Worm (Caenorhabditis elegans): ENCODE measurements around the gene grl-9.

grl-9 gene

ce11 chrV:6731594-6731993 is at the start of gene grl-9:
grl-9 (minus strand) TSS chrV:6731694.
- TF ChIP-seq hmbx-1 (tag; optimal IDR thresholded peaks at IDR 0.05) (no peak), tbx-11 (GFP tag; IDR thresholded peaks at IDR 0.05) (no peak), sea-1 (GFP tag; conservative IDR thresholded peaks at IDR 0.05) (no peak), ama-1 (optimal IDR thresholded peaks at IDR 0.05) (no peak), tra-4 (tag; optimal IDR thresholded peaks at IDR 0.05) (no peak), F13C5.2 (tag; optimal IDR thresholded peaks at IDR 0.05) (no peak), flt-1 (GFP tag; IDR thresholded peaks at IDR 0.05) (no peak), aly-1 (tag; optimal IDR thresholded peaks at IDR 0.05) (no peak), ceh-36 (tag; optimal IDR thresholded peaks at IDR 0.05) (no peak), ceh-13 (GFP tag; optimal IDR thresholded peaks at IDR 0.05) (no peak), pes-1 (GFP tag; IDR thresholded peaks at IDR 0.05) (no peak), ets-7 (tag; optimal IDR thresholded peaks at IDR 0.05) (no peak), scrt-1 (GFP tag; IDR thresholded peaks at IDR 0.05) (no peak), tbx-37 (GFP tag; conservative IDR thresholded peaks at IDR 0.05) (no peak), hnd-1 (tag; optimal IDR thresholded peaks at IDR 0.05) (no peak), B0310.2 (tag; optimal IDR thresholded peaks at IDR 0.05) (no peak), hmg-4 (GFP tag; optimal IDR thresholded peaks at IDR 0.05) (no peak)

ce11 chrV:6780676-6781075 is 49.2 kb upstream of the grl-9 start:
- TF ChIP-seq sea-1 (GFP tag; conservative IDR thresholded peaks at IDR 0.05) (no peak), scrt-1 (GFP tag; IDR thresholded peaks at IDR 0.05) (no peak), tbx-11 (GFP tag; IDR thresholded peaks at IDR 0.05) (no peak), ceh-13 (GFP tag; optimal IDR thresholded peaks at IDR 0.05) (no peak), aly-1 (tag; optimal IDR thresholded peaks at IDR 0.05) (no peak), ets-7 (tag; optimal IDR thresholded peaks at IDR 0.05) (no peak), tra-4 (tag; optimal IDR thresholded peaks at IDR 0.05) (no peak), tbx-37 (GFP tag; conservative IDR thresholded peaks at IDR 0.05) (no peak), pes-1 (GFP tag; IDR thresholded peaks at IDR 0.05) (no peak), hmg-4 (GFP tag; optimal IDR thresholded peaks at IDR 0.05) (no peak), hnd-1 (tag; optimal IDR thresholded peaks at IDR 0.05) (no peak), B0310.2 (tag; optimal IDR thresholded peaks at IDR 0.05) (no peak), flt-1 (GFP tag; IDR thresholded peaks at IDR 0.05) (no peak), ceh-36 (tag; optimal IDR thresholded peaks at IDR 0.05) (no peak), F13C5.2 (tag; optimal IDR thresholded peaks at IDR 0.05) (no peak), hmbx-1 (tag; optimal IDR thresholded peaks at IDR 0.05) (no peak), ama-1 (optimal IDR thresholded peaks at IDR 0.05) (no peak)

ce11 chrV:6780166-6780565 is 48.7 kb upstream of the grl-9 start, which contains the start of gene ZC404.15:
ZC404.15 (plus strand) TSS chrV:6780466.
- TF ChIP-seq hnd-1 (tag; optimal IDR thresholded peaks at IDR 0.05), result no peak
- no peak for TF ChIP-seq hmg-4 (GFP tag; optimal IDR thresholded peaks at IDR 0.05)
- no peak for TF ChIP-seq hmbx-1 (tag; optimal IDR thresholded peaks at IDR 0.05)
- no peak for TF ChIP-seq scrt-1 (GFP tag; IDR thresholded peaks at IDR 0.05)
- no peak for TF ChIP-seq F13C5.2 (tag; optimal IDR thresholded peaks at IDR 0.05)
- TF ChIP-seq ama-1 (optimal IDR thresholded peaks at IDR 0.05), result no peak
- TF ChIP-seq flt-1 (GFP tag; IDR thresholded peaks at IDR 0.05), result no peak
- no peak for TF ChIP-seq ceh-36 (tag; optimal IDR thresholded peaks at IDR 0.05)
- no peak for TF ChIP-seq pes-1 (GFP tag; IDR thresholded peaks at IDR 0.05)
- TF ChIP-seq sea-1 (GFP tag; conservative IDR thresholded peaks at IDR 0.05), result no peak
- no peak for TF ChIP-seq B0310.2 (tag; optimal IDR thresholded peaks at IDR 0.05)
- TF ChIP-seq tra-4 (tag; optimal IDR thresholded peaks at IDR 0.05), result no peak
- TF ChIP-seq ceh-13 (GFP tag; optimal IDR thresholded peaks at IDR 0.05), result no peak
- no peak for TF ChIP-seq ets-7 (tag; optimal IDR thresholded peaks at IDR 0.05)
- TF ChIP-seq aly-1 (tag; optimal IDR thresholded peaks at IDR 0.05), result no peak

ce11 chrV:6778457-6778856 is 47.0 kb upstream of the grl-9 start:
- no peak for TF ChIP-seq tra-4 (tag; optimal IDR thresholded peaks at IDR 0.05)
- TF ChIP-seq sea-1 (GFP tag; conservative IDR thresholded peaks at IDR 0.05), result no peak
- no peak for TF ChIP-seq scrt-1 (GFP tag; IDR thresholded peaks at IDR 0.05)
- no peak for TF ChIP-seq ceh-36 (tag; optimal IDR thresholded peaks at IDR 0.05)
- no peak for TF ChIP-seq ets-7 (tag; optimal IDR thresholded peaks at IDR 0.05)
- no peak for TF ChIP-seq hnd-1 (tag; optimal IDR thresholded peaks at IDR 0.05)
- no peak for TF ChIP-seq hmbx-1 (tag; optimal IDR thresholded peaks at IDR 0.05)
- TF ChIP-seq pes-1 (GFP tag; IDR thresholded peaks at IDR 0.05), result no peak
- TF ChIP-seq B0310.2 (tag; optimal IDR thresholded peaks at IDR 0.05), result no peak
- TF ChIP-seq tbx-11 (GFP tag; IDR thresholded peaks at IDR 0.05), result no peak
- no peak for TF ChIP-seq flt-1 (GFP tag; IDR thresholded peaks at IDR 0.05)
- TF ChIP-seq tbx-37 (GFP tag; conservative IDR thresholded peaks at IDR 0.05), result no peak
- no peak for TF ChIP-seq ama-1 (optimal IDR thresholded peaks at IDR 0.05)
- no peak for TF ChIP-seq F13C5.2 (tag; optimal IDR thresholded peaks at IDR 0.05)
- TF ChIP-seq hmg-4 (GFP tag; optimal IDR thresholded peaks at IDR 0.05), result no peak
- TF ChIP-seq aly-1 (tag; optimal IDR thresholded peaks at IDR 0.05), result no peak

- no peak for TF ChIP-seq hnd-1 (tag; optimal IDR thresholded peaks at IDR 0.05)
- TF ChIP-seq ceh-13 (GFP tag; optimal IDR thresholded peaks at IDR 0.05), result no peak
- no peak for TF ChIP-seq tbx-37 (GFP tag; conservative IDR thresholded peaks at IDR 0.05)
- no peak for TF ChIP-seq tbx-11 (GFP tag; IDR thresholded peaks at IDR 0.05)
- TF ChIP-seq pes-1 (GFP tag; IDR thresholded peaks at IDR 0.05), result no peak
- no peak for TF ChIP-seq aly-1 (tag; optimal IDR thresholded peaks at IDR 0.05)
- TF ChIP-seq hmbx-1 (tag; optimal IDR thresholded peaks at IDR 0.05), result no peak
Observed at ce11 chrV:6775708-6776107, 44.2 kb upstream of the grl-9 start, which contains the start of gene srh-28. srh-28 (minus strand) TSS chrV:6775808.

- TF ChIP-seq ama-1 (optimal IDR thresholded peaks at IDR 0.05) (no peak), ceh-13 (GFP tag; optimal IDR thresholded peaks at IDR 0.05) (no peak), pes-1 (GFP tag; IDR thresholded peaks at IDR 0.05) (no peak), hmg-4 (GFP tag; optimal IDR thresholded peaks at IDR 0.05) (no peak), B0310.2 (tag; optimal IDR thresholded peaks at IDR 0.05) (no peak), hnd-1 (tag; optimal IDR thresholded peaks at IDR 0.05) (no peak)
Observed at ce11 chrV:6773735-6774134, 42.2 kb upstream of the grl-9 start, which contains the start of gene ZC404.16. ZC404.16 (minus strand) TSS chrV:6773835.

- TF ChIP-seq sea-1 (GFP tag; conservative IDR thresholded peaks at IDR 0.05) (no peak), ceh-13 (GFP tag; optimal IDR thresholded peaks at IDR 0.05) (no peak), hmg-4 (GFP tag; optimal IDR thresholded peaks at IDR 0.05) (no peak), B0310.2 (tag; optimal IDR thresholded peaks at IDR 0.05) (no peak), hnd-1 (tag; optimal IDR thresholded peaks at IDR 0.05) (no peak), ama-1 (optimal IDR thresholded peaks at IDR 0.05) (no peak), aly-1 (tag; optimal IDR thresholded peaks at IDR 0.05) (no peak), hmbx-1 (tag; optimal IDR thresholded peaks at IDR 0.05) (no peak), scrt-1 (GFP tag; IDR thresholded peaks at IDR 0.05) (no peak), flt-1 (GFP tag; IDR thresholded peaks at IDR 0.05) (no peak), pes-1 (GFP tag; IDR thresholded peaks at IDR 0.05) (no peak), tra-4 (tag; optimal IDR thresholded peaks at IDR 0.05) (no peak), F13C5.2 (tag; optimal IDR thresholded peaks at IDR 0.05) (no peak), ceh-36 (tag; optimal IDR thresholded peaks at IDR 0.05) (no peak), tbx-11 (GFP tag; IDR thresholded peaks at IDR 0.05) (no peak), tbx-37 (GFP tag; conservative IDR thresholded peaks at IDR 0.05) (no peak), ets-7 (tag; optimal IDR thresholded peaks at IDR 0.05) (no peak)
Observed at ce11 chrV:6771645-6772044, 40.2 kb upstream of the grl-9 start, which contains the start of gene srh-30. srh-30 (minus strand) TSS chrV:6771745.
